Worm (Caenorhabditis elegans) whole organism, L4 larva: Measurements from ENCODE around the gene K04C2.2.

Experiments used
- F10B5.3 ChIP-seq: sonication (generic microtip); optimal IDR thresholded peaks from 2 replicates; lab custom pipeline; 2016; ENCODE audit warnings: mild to moderate bottlenecking, missing genetic modification characterization, missing compliant biosample characterization
- F44E2.7 ChIP-seq: fragments of 200-800 bp; sonication (Bioruptor generic); IDR thresholded peaks from 2 replicates; pipeline ENCODE4 v2.1.2; 2022; ENCODE audit warnings: missing genetic modification characterization, missing compliant biosample characterization
- F49E8.2 ChIP-seq: sonication (generic microtip); optimal IDR thresholded peaks from 2 replicates; lab custom pipeline; 2016; ENCODE audit warnings: missing compliant biosample characterization, mild to moderate bottlenecking, missing genetic modification characterization, borderline replicate concordance
- R02D3.7 ChIP-seq: fragments of 150-350 bp; sonication (generic microtip); optimal IDR thresholded peaks from 3 replicates; lab custom pipeline; 2014; ENCODE audit warnings: missing biosample characterization, missing genetic modification characterization
- Y48G9A.11 ChIP-seq: fragments of 200-800 bp; sonication (Bioruptor generic); IDR thresholded peaks from 2 replicates; pipeline ENCODE4 v1.3.6; 2022; ENCODE audit warnings: missing genetic modification reagents, missing genetic modification characterization, missing compliant biosample characterization
- Y5F2A.4 ChIP-seq: fragments of 200-800 bp; sonication (Bioruptor generic); optimal IDR thresholded peaks from 2 replicates; lab custom pipeline; 2018; ENCODE audit warnings: mild to moderate bottlenecking, missing genetic modification characterization, missing compliant biosample characterization
- Y75B8A.6 ChIP-seq: fragments of 200-800 bp; sonication (Bioruptor generic); IDR thresholded peaks from 2 replicates; pipeline ENCODE4 v1.3.6; 2022; ENCODE audit warnings: missing genetic modification reagents, missing genetic modification characterization, missing compliant biosample characterization
- aha-1 ChIP-seq: fragments of 150-350 bp; peaks from one replicate; lab custom pipeline; 2014; ENCODE audit warnings: missing biosample characterization, missing genetic modification characterization
- ama-1 ChIP-seq: fragments of 150-350 bp; optimal IDR thresholded peaks from 2 replicates; lab custom pipeline; 2014; ENCODE audit warnings: inconsistent platforms, mixed read lengths
- arid-1 ChIP-seq: fragments of 200-800 bp; sonication (Bioruptor generic); conservative IDR thresholded peaks from 2 replicates; pipeline ENCODE4 v1.3.6; 2022; ENCODE audit warnings: missing genetic modification reagents, missing genetic modification characterization, missing compliant biosample characterization
- attf-4 ChIP-seq: sonication (generic microtip); optimal IDR thresholded peaks from 3 replicates; lab custom pipeline; 2017; ENCODE audit warnings: missing biosample characterization, missing genetic modification characterization
- ceh-28 ChIP-seq: fragments of 150-350 bp; optimal IDR thresholded peaks from 2 replicates; lab custom pipeline; 2014; ENCODE audit warnings: missing biosample characterization, missing genetic modification reagents, missing genetic modification characterization
- ceh-62 ChIP-seq: sonication (generic microtip); optimal IDR thresholded peaks from 2 replicates; lab custom pipeline; 2017; ENCODE audit warnings: missing biosample characterization, missing genetic modification characterization
- ctbp-1 ChIP-seq: fragments of 200-800 bp; sonication (Bioruptor generic); IDR thresholded peaks from 2 replicates; pipeline ENCODE4 v1.3.6; 2022; ENCODE audit warnings: missing genetic modification reagents, missing genetic modification characterization, missing compliant biosample characterization
- dmd-8 ChIP-seq: fragments of 200-800 bp; sonication (Bioruptor generic); IDR thresholded peaks from 2 replicates; pipeline ENCODE4 v1.3.6; 2022; ENCODE audit warnings: missing genetic modification characterization, missing compliant biosample characterization
- dmd-9 ChIP-seq: fragments of 200-800 bp; sonication (Bioruptor generic); IDR thresholded peaks from 2 replicates; pipeline ENCODE4 v1.3.6; 2022; ENCODE audit warnings: missing genetic modification reagents, missing genetic modification characterization, missing compliant biosample characterization
- dpl-1 ChIP-seq: fragments of 150-350 bp; optimal IDR thresholded peaks from 2 replicates; lab custom pipeline; 2014; ENCODE audit warnings: missing biosample characterization, missing genetic modification reagents, missing genetic modification characterization
- dve-1 ChIP-seq: sonication (generic microtip); optimal IDR thresholded peaks from 2 replicates; lab custom pipeline; 2017; ENCODE audit warnings: antibody characterized with exemption, mild to moderate bottlenecking, missing genetic modification characterization, missing compliant biosample characterization; ENCODE audit not compliant: insufficient read depth
- fkh-10 ChIP-seq: fragments of 150-350 bp; optimal IDR thresholded peaks from 2 replicates; lab custom pipeline; 2014; ENCODE audit warnings: missing biosample characterization, missing genetic modification reagents, missing genetic modification characterization
- fos-1 ChIP-seq: fragments of 150-350 bp; optimal IDR thresholded peaks from 2 replicates; lab custom pipeline; 2014; ENCODE audit warnings: missing biosample characterization, missing genetic modification characterization
- gei-8 ChIP-seq: fragments of 200-800 bp; sonication (Bioruptor generic); optimal IDR thresholded peaks from 2 replicates; lab custom pipeline; 2018; ENCODE audit warnings: mild to moderate bottlenecking, missing genetic modification characterization, missing compliant biosample characterization
- hlh-11 ChIP-seq: fragments of 200-800 bp; sonication (Bioruptor generic); optimal IDR thresholded peaks from 2 replicates; lab custom pipeline; 2018; ENCODE audit warnings: mild to moderate bottlenecking, missing genetic modification characterization, missing compliant biosample characterization
- hmg-1.1 ChIP-seq: fragments of 200-800 bp; sonication (Bioruptor generic); IDR thresholded peaks from 2 replicates; pipeline ENCODE4 v1.3.6; 2022; ENCODE audit warnings: missing genetic modification reagents, missing genetic modification characterization, missing compliant biosample characterization
- jun-1 ChIP-seq: fragments of 150-350 bp; optimal IDR thresholded peaks from 2 replicates; lab custom pipeline; 2014; ENCODE audit warnings: missing biosample characterization, missing genetic modification reagents, missing genetic modification characterization
- lim-7 ChIP-seq: fragments of 200-800 bp; sonication (Bioruptor generic); IDR thresholded peaks from 2 replicates; pipeline ENCODE4 v1.3.6; 2022; ENCODE audit warnings: missing genetic modification characterization, missing compliant biosample characterization
- lin-1 ChIP-seq: fragments of 200-800 bp; sonication (Bioruptor generic); IDR thresholded peaks from 2 replicates; pipeline ENCODE4 v1.3.6; 2022; ENCODE audit warnings: missing genetic modification reagents, missing genetic modification characterization, missing compliant biosample characterization
- lin-29 ChIP-seq: fragments of 200-800 bp; sonication (Bioruptor generic); IDR thresholded peaks from 2 replicates; pipeline ENCODE4 v1.3.6; 2022; ENCODE audit warnings: missing genetic modification reagents, missing genetic modification characterization, missing compliant biosample characterization
- lsy-2 ChIP-seq, 2 experiments: fragments of 150-350 bp in 1 of 2; sonication (generic microtip) in 1 of 2; optimal IDR thresholded peaks; 2 replicates each; lab custom pipeline; 2014 to 2017; ENCODE audit warnings: missing biosample characterization in 2 of 2, missing genetic modification characterization in 2 of 2
- madf-5 ChIP-seq, 2 experiments: fragments of 200-800 bp; sonication (Bioruptor generic); IDR thresholded peaks; 2 replicates each; pipeline ENCODE4 v1.3.6; 2022; ENCODE audit warnings: missing compliant biosample characterization in 2 of 2, missing genetic modification characterization in 2 of 2
- madf-9 ChIP-seq: fragments of 200-800 bp; sonication (Bioruptor generic); conservative IDR thresholded peaks from 2 replicates; pipeline ENCODE4 v1.3.6; 2022; ENCODE audit warnings: missing genetic modification reagents, missing genetic modification characterization, missing compliant biosample characterization
- mdt-29 ChIP-seq: fragments of 200-800 bp; sonication (Bioruptor generic); IDR thresholded peaks from 2 replicates; pipeline ENCODE4 v1.3.6; 2022; ENCODE audit warnings: missing genetic modification reagents, missing genetic modification characterization, missing compliant biosample characterization
- mes-2 ChIP-seq: sonication (generic microtip); optimal IDR thresholded peaks from 2 replicates; lab custom pipeline; 2016; ENCODE audit warnings: missing genotype, mild to moderate bottlenecking, missing genetic modification characterization, missing compliant biosample characterization; ENCODE audit not compliant: poor library complexity, severe bottlenecking
- mxl-2 ChIP-seq: fragments of 200-800 bp; sonication (Bioruptor generic); conservative IDR thresholded peaks from 2 replicates; pipeline ENCODE4 v1.3.6; 2022; ENCODE audit warnings: missing genetic modification reagents, missing genetic modification characterization, missing compliant biosample characterization
- mxl-3 ChIP-seq: fragments of 200-800 bp; sonication (Bioruptor generic); optimal IDR thresholded peaks from 2 replicates; lab custom pipeline; 2018; ENCODE audit warnings: mild to moderate bottlenecking, missing genetic modification characterization, missing compliant biosample characterization
- nhr-10 ChIP-seq: fragments of 150-350 bp; optimal IDR thresholded peaks from 2 replicates; lab custom pipeline; 2014; ENCODE audit warnings: missing biosample characterization, missing genetic modification characterization
- nhr-111 ChIP-seq: fragments of 200-800 bp; sonication (Bioruptor generic); optimal IDR thresholded peaks from 2 replicates; lab custom pipeline; 2018; ENCODE audit warnings: mild to moderate bottlenecking, missing genetic modification characterization, missing compliant biosample characterization
- nhr-25 ChIP-seq: sonication (generic microtip); optimal IDR thresholded peaks from 2 replicates; lab custom pipeline; 2017; ENCODE audit warnings: missing genetic modification characterization, mild to moderate bottlenecking, missing compliant biosample characterization, antibody characterized with exemption, moderate library complexity, borderline replicate concordance; ENCODE audit not compliant: insufficient read depth
- nhr-28 ChIP-seq: fragments of 150-350 bp; optimal IDR thresholded peaks from 2 replicates; lab custom pipeline; 2014; ENCODE audit warnings: missing biosample characterization, missing genetic modification characterization
- nhr-41 ChIP-seq: fragments of 200-800 bp; sonication (Bioruptor generic); IDR thresholded peaks from 2 replicates; pipeline ENCODE4 v1.3.6; 2022; ENCODE audit warnings: missing genetic modification reagents, missing genetic modification characterization, missing compliant biosample characterization
- nhr-48 ChIP-seq: sonication (generic microtip); optimal IDR thresholded peaks from 2 replicates; lab custom pipeline; 2016; ENCODE audit warnings: mild to moderate bottlenecking, missing genetic modification characterization, missing compliant biosample characterization
- nhr-6 ChIP-seq: fragments of 150-350 bp; optimal IDR thresholded peaks from 2 replicates; lab custom pipeline; 2014; ENCODE audit warnings: missing biosample characterization, missing genetic modification characterization
- nhr-76 ChIP-seq: fragments of 150-350 bp; optimal IDR thresholded peaks from 2 replicates; lab custom pipeline; 2014; ENCODE audit warnings: missing biosample characterization, missing genetic modification characterization
- pha-4 ChIP-seq, 2 experiments: fragments of 150-350 bp in 1 of 2; fragments of 200-800 bp in 1 of 2; sonication (Bioruptor generic) in 1 of 2; IDR thresholded peaks in 1 of 2; optimal IDR thresholded peaks in 1 of 2; 2 replicates each; pipeline versions ENCODE4 v1.3.6 to Lab custom; 2014 to 2022; ENCODE audit warnings: missing genetic modification characterization in 2 of 2, missing genetic modification reagents in 2 of 2, missing biosample characterization in 1 of 2, missing compliant biosample characterization in 1 of 2
- pqm-1 ChIP-seq: sonication (generic microtip); optimal IDR thresholded peaks from 2 replicates; lab custom pipeline; 2017; ENCODE audit warnings: missing biosample characterization, missing genetic modification characterization
- rbr-2 ChIP-seq: sonication (generic microtip); optimal IDR thresholded peaks from 2 replicates; lab custom pipeline; 2016; ENCODE audit warnings: missing genotype, missing genetic modification characterization, missing compliant biosample characterization
- sdz-12 ChIP-seq: fragments of 200-800 bp; sonication (Bioruptor generic); optimal IDR thresholded peaks from 2 replicates; lab custom pipeline; 2018; ENCODE audit warnings: mild to moderate bottlenecking, missing genetic modification characterization, missing compliant biosample characterization
- skn-1 ChIP-seq: fragments of 150-350 bp; optimal IDR thresholded peaks from 2 replicates; lab custom pipeline; 2014; ENCODE audit warnings: missing biosample characterization, missing genetic modification characterization
- snpc-1.2 ChIP-seq: fragments of 200-800 bp; sonication (Bioruptor generic); IDR thresholded peaks from 2 replicates; pipeline ENCODE4 v1.3.6; 2022; ENCODE audit warnings: missing genetic modification reagents, missing genetic modification characterization, missing compliant biosample characterization
- spr-1 ChIP-seq: sonication (generic microtip); optimal IDR thresholded peaks from 2 replicates; lab custom pipeline; 2016; ENCODE audit warnings: mild to moderate bottlenecking, missing genetic modification characterization, missing compliant biosample characterization
- vab-7 ChIP-seq: fragments of 200-800 bp; sonication (Bioruptor generic); IDR thresholded peaks from 2 replicates; pipeline ENCODE4 v1.3.6; 2022; ENCODE audit warnings: missing genetic modification reagents, missing genetic modification characterization, missing compliant biosample characterization
- zag-1 ChIP-seq: fragments of 150-350 bp; optimal IDR thresholded peaks from 2 replicates; lab custom pipeline; 2014; ENCODE audit warnings: missing biosample characterization, missing genetic modification characterization
- zip-11 ChIP-seq: fragments of 200-800 bp; sonication (Bioruptor generic); IDR thresholded peaks from 2 replicates; pipeline ENCODE4 v1.3.6; 2022; ENCODE audit warnings: missing genetic modification characterization, missing compliant biosample characterization

The K04C2.2 gene

ce11 chrIII:6898518-6898917 lies 8.9 kb downstream of the K04C2.2 start (continued):
- TF ChIP-seq mes-2 (tag; lab: Kevin White, UChicago), result no peak
- no peak for TF ChIP-seq F10B5.3
- no peak for TF ChIP-seq mdt-29 (GFP tag; lab: Robert Waterston, UW)
- no peak for TF ChIP-seq nhr-25 (tag; lab: Kevin White, UChicago)
- TF ChIP-seq mxl-2 (GFP tag; lab: Robert Waterston, UW), result peak; percentile 60
- no peak for TF ChIP-seq Y5F2A.4
- peak; percentile 80 for TF ChIP-seq nhr-28 (tag; lab: Kevin White, UChicago)
- no peak for TF ChIP-seq nhr-111
- no peak for TF ChIP-seq dmd-8 (GFP tag; lab: Robert Waterston, UW)
- TF ChIP-seq mxl-3 (GFP tag; lab: Kevin White, UChicago), result no peak
- TF ChIP-seq madf-9, result no peak
- no peak for TF ChIP-seq snpc-1.2 (GFP tag; lab: Robert Waterston, UW)
- no peak for TF ChIP-seq skn-1 (tag; lab: Kevin White, UChicago)
- TF ChIP-seq madf-5 (GFP tag; IDR thresholded peaks at IDR 0.05; lab: Robert Waterston, UW), result no peak
- TF ChIP-seq arid-1 (GFP tag; lab: Robert Waterston, UW), result no peak
- TF ChIP-seq Y75B8A.6 (GFP tag; lab: Robert Waterston, UW), result no peak
- no peak for TF ChIP-seq vab-7
- TF ChIP-seq lim-7 (GFP tag; lab: Robert Waterston, UW), result no peak
- no peak for TF ChIP-seq R02D3.7 (tag; lab: Kevin White, UChicago)
- no peak for TF ChIP-seq gei-8 (GFP tag; lab: Kevin White, UChicago)
- no peak for TF ChIP-seq nhr-76
- TF ChIP-seq nhr-10 (tag; lab: Kevin White, UChicago), result no peak
- TF ChIP-seq spr-1 (tag; lab: Kevin White, UChicago), result no peak
- TF ChIP-seq nhr-41 (GFP tag; lab: Robert Waterston, UW), result no peak
- TF ChIP-seq sdz-12 (GFP tag; lab: Kevin White, UChicago), result no peak
- no peak for TF ChIP-seq F44E2.7 (GFP tag; lab: Robert Waterston, UW)
- no peak for TF ChIP-seq zag-1
- no peak for TF ChIP-seq ceh-28 (tag; lab: Kevin White, UChicago)
- TF ChIP-seq zip-11 (GFP tag; lab: Robert Waterston, UW), result no peak
- no peak for TF ChIP-seq pha-4 (GFP tag; IDR thresholded peaks at IDR 0.05; lab: Robert Waterston, UW)
- TF ChIP-seq pha-4 (tag; optimal IDR thresholded peaks at IDR 0.05; lab: Kevin White, UChicago), result no peak
- TF ChIP-seq fkh-10 (GFP tag; lab: Kevin White, UChicago), result no peak
- TF ChIP-seq rbr-2 (tag; lab: Kevin White, UChicago), result no peak
- TF ChIP-seq dpl-1, result no peak
- no peak for TF ChIP-seq lin-29 (GFP tag; lab: Robert Waterston, UW)
- TF ChIP-seq ctbp-1 (GFP tag; lab: Robert Waterston, UW), result no peak
- TF ChIP-seq ama-1, result no peak
- no peak for TF ChIP-seq Y48G9A.11
- TF ChIP-seq lsy-2 (tag; optimal IDR thresholded peaks at IDR 0.05; lab: Kevin White, UChicago), result peak in 1 of 2 experiments; percentile 44
- TF ChIP-seq aha-1, result no peak
- peak; percentile 81 for TF ChIP-seq hlh-11 (tag; lab: Kevin White, UChicago)
- TF ChIP-seq ceh-62 (tag; lab: Kevin White, UChicago), result no peak
- TF ChIP-seq nhr-6, result no peak
- TF ChIP-seq hmg-1.1 (GFP tag; lab: Robert Waterston, UW), result no peak
- TF ChIP-seq attf-4 (tag; lab: Kevin White, UChicago), result no peak
- TF ChIP-seq dve-1, result peak; percentile 61
- no peak for TF ChIP-seq pqm-1 (tag; lab: Kevin White, UChicago)
- TF ChIP-seq F49E8.2 (tag; lab: Kevin White, UChicago), result no peak
- TF ChIP-seq fos-1 (tag; lab: Kevin White, UChicago), result no peak
- no peak for TF ChIP-seq dmd-9 (GFP tag; lab: Robert Waterston, UW)
- 0 out of 2 replicates have a peak, but pooled peaks have one; percentile 31 for TF ChIP-seq lin-1 (GFP tag; lab: Robert Waterston, UW)
- TF ChIP-seq nhr-48 (tag; lab: Kevin White, UChicago), result peak; percentile 47
- no peak for TF ChIP-seq jun-1 (tag; lab: Kevin White, UChicago)
